Worm (Caenorhabditis elegans) whole organism, midembryonic: ENCODE measurements around the gene ran-1.

Experiments
- T22C8.4 ChIP-seq: fragments of 200-800 bp; sonication (Bioruptor generic); IDR thresholded peaks from 2 replicates; pipeline ENCODE4 v1.3.6; 2022; ENCODE audit warnings: missing genetic modification characterization, missing compliant biosample characterization
- cog-1 ChIP-seq: sonication (generic microtip); optimal IDR thresholded peaks from 2 replicates; lab custom pipeline; 2016; ENCODE audit warnings: missing genetic modification characterization, missing compliant biosample characterization
- flt-1 ChIP-seq: fragments of 200-800 bp; sonication (Bioruptor generic); IDR thresholded peaks from 2 replicates; pipeline ENCODE4 v1.3.6; 2022; ENCODE audit warnings: missing genetic modification characterization, missing compliant biosample characterization
- klf-2 ChIP-seq: fragments of 200-800 bp; sonication (Bioruptor generic); conservative IDR thresholded peaks from 2 replicates; pipeline ENCODE4 v1.3.6; 2022; ENCODE audit warnings: missing genetic modification reagents, missing genetic modification characterization, missing compliant biosample characterization
- med-1 ChIP-seq: sonication (generic microtip); optimal IDR thresholded peaks from 2 replicates; lab custom pipeline; 2017; ENCODE audit warnings: missing genetic modification characterization, mild to moderate bottlenecking, missing compliant biosample characterization, antibody characterized with exemption, missing genetic modification reagents; ENCODE audit not compliant: insufficient read depth
- ref-1 ChIP-seq: fragments of 200-800 bp; sonication (Bioruptor generic); conservative IDR thresholded peaks from 2 replicates; pipeline ENCODE4 v1.3.6; 2022; ENCODE audit warnings: missing genetic modification reagents, missing genetic modification characterization, missing compliant biosample characterization
- tab-1 ChIP-seq: fragments of 200-800 bp; sonication (Bioruptor generic); IDR thresholded peaks from 2 replicates; pipeline ENCODE4 v1.3.6; 2022; ENCODE audit warnings: missing genetic modification characterization, missing compliant biosample characterization
- ztf-23 ChIP-seq: fragments of 200-800 bp; sonication (Bioruptor generic); IDR thresholded peaks from 2 replicates; pipeline ENCODE4 v1.3.6; 2022; ENCODE audit warnings: missing genetic modification reagents, missing genetic modification characterization, missing compliant biosample characterization
- ztf-29 ChIP-seq: fragments of 200-800 bp; sonication (Bioruptor generic); IDR thresholded peaks from 2 replicates; pipeline ENCODE4 v1.3.6; 2022; ENCODE audit warnings: missing genetic modification reagents, missing genetic modification characterization, missing compliant biosample characterization

The ran-1 gene

DNA sequence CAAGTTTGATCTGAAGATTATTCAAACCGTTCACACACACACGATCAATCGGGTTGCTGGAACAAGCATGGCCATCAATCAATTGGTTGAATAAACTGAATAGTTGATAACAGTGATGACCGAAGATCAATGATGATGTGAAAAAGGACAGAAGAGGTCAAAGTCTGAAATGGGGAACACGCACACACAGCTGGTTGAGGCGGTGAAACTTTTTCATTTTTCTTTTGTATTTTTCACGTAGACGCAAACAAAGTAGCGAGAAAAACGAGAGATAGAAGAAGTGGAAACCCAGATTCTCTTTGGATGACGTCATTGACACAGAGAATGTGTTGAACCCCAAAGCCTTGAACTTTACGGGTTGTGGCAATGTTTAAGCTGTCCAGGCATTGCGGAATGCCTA, 30.0 kb downstream of the ran-1 start:
- no peak for TF ChIP-seq flt-1
- TF ChIP-seq ztf-29 (GFP tag; lab: Robert Waterston, UW): no peak
- no peak for TF ChIP-seq ztf-23
- TF ChIP-seq tab-1 (GFP tag; lab: Robert Waterston, UW): no peak
- TF ChIP-seq klf-2: no peak
- TF ChIP-seq ref-1: no peak
- TF ChIP-seq cog-1: no peak
- TF ChIP-seq T22C8.4 (GFP tag; lab: Robert Waterston, UW): no peak
- TF ChIP-seq med-1 (GFP tag; lab: Kevin White, UChicago): no peak

DNA sequence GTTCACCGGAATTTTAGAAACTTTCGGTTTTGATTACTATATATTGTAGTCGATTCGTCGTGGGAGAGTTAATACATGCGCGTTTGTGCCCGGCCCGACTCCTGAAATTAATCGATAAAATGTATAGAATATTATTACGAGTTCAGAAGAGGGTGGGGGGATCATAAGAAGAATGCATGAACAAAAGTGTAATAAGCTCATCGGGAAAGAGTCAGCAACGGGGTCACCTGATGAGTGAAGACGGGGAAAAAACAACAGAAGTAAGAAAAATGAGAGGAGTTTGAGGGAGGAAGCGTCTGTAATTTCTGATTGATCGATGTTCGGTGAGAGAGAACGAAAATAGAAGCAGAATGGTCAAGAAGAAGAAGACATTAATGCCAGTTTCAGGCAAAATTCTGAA, 31.4 kb downstream of the ran-1 start, which contains the start of gene W09D10.4:
W09D10.4 (minus strand) TSS at position 101 of the 400 bp plus-strand sequence.
- TF ChIP-seq cog-1: no peak
- TF ChIP-seq ztf-29 (GFP tag; lab: Robert Waterston, UW): no peak
- TF ChIP-seq flt-1: no peak

DNA sequence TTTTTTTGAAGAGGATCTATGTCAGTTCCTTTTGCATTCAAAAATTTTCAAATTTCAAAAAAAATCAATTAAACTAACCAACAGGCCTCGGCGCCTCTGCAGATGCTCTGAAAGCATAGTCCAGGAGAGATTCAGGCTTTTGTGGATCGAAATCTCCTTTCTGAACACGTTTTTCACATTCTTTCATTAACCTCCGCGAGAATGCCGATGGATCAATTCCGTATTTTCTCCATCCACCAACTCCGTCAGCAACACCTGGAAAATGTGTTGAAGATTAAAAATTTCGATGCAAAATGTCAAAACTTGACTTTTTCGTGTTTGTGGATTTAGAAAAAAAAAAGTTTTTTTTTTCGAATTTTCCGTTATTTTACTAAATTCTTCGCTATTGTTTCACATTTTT, 33.0 kb downstream of the ran-1 start:
- TF ChIP-seq ref-1 (no peak), cog-1 (no peak), flt-1 (no peak), tab-1 (GFP tag; lab: Robert Waterston, UW) (no peak), T22C8.4 (GFP tag; lab: Robert Waterston, UW) (no peak), ztf-29 (GFP tag; lab: Robert Waterston, UW) (no peak), klf-2 (no peak), ztf-23 (no peak), med-1 (GFP tag; lab: Kevin White, UChicago) (no peak)

DNA sequence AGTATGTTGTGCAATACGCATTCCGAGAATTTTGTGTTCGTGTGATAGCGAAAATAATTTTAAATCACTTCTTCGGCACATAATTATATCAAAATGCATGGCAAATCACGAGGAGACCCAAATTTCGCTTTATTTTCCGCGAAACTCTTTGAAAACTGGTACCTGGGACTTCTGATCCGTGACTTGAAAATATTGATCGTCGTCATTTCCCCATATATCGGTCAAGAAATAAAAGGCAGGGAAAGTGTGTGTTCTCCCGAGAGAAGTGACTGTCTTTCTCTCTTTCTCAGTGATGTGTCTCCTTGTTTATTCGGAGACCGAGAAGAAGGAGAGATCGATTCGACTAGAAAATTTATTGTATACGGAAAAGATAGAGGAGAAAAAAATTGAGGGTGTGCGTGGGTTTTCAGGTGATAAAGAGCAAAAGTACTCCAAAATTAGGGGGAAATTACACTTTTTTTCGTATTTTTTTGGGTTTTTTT, 36.3 kb downstream of the ran-1 start, which contains the start of gene W09D10.5:
W09D10.5 (minus strand) TSS at position 345 of the 482 bp plus-strand sequence.
- no peak for TF ChIP-seq ref-1
- TF ChIP-seq flt-1: 0 out of 2 replicates have a peak, but pooled peaks have one; percentile 6
- no peak for TF ChIP-seq ztf-29 (GFP tag; lab: Robert Waterston, UW)

DNA sequence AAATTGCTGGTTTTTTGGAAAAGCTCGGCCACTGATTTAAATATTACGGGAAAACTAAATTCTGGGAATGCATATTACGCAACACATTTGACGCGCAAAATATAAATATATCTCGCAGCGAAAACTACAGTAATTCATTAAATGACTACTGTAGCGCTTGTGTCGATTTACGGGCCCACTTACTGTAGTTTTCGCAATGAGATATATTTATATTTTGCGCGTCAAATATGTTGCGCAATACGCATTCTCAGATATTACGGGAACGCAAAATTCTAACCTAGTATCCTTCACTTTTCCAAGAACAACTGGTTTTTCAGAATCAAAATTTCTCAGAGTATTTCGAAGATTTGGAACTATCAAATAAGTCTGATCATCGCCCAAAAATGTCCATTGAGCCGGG, 37.9 kb downstream of the ran-1 start:
- no peak for TF ChIP-seq med-1 (GFP tag; lab: Kevin White, UChicago)
- no peak for TF ChIP-seq cog-1
- TF ChIP-seq ztf-29 (GFP tag; lab: Robert Waterston, UW): no peak
- no peak for TF ChIP-seq ref-1
- TF ChIP-seq flt-1: no peak
- no peak for TF ChIP-seq T22C8.4 (GFP tag; lab: Robert Waterston, UW)
- TF ChIP-seq tab-1 (GFP tag; lab: Robert Waterston, UW): no peak
- TF ChIP-seq klf-2: no peak
- no peak for TF ChIP-seq ztf-23

DNA sequence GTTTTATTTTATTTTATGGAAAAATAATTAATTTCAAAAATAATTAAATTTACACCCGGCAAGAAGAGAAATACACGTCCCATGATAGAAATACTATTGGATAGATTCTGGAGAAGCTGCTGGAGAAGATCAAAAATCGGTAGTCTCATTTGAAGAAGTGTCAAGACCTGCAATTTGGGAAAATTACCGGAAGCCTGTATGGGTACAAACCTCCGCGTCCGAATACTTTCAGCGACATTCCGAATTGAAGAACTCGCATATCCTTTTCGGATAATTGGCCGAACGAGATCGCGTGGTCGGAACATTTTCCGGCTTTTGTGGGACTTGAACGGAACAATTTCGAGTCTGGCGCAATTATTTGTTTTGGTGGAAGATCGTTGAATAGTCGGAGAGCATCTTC, 39.0 kb downstream of the ran-1 start:
- no peak for TF ChIP-seq ztf-23
- no peak for TF ChIP-seq T22C8.4 (GFP tag; lab: Robert Waterston, UW)
- no peak for TF ChIP-seq flt-1
- no peak for TF ChIP-seq ztf-29 (GFP tag; lab: Robert Waterston, UW)
- TF ChIP-seq cog-1: no peak
- no peak for TF ChIP-seq med-1 (GFP tag; lab: Kevin White, UChicago)
- TF ChIP-seq klf-2: no peak
- no peak for TF ChIP-seq ref-1
- no peak for TF ChIP-seq tab-1 (GFP tag; lab: Robert Waterston, UW)

DNA sequence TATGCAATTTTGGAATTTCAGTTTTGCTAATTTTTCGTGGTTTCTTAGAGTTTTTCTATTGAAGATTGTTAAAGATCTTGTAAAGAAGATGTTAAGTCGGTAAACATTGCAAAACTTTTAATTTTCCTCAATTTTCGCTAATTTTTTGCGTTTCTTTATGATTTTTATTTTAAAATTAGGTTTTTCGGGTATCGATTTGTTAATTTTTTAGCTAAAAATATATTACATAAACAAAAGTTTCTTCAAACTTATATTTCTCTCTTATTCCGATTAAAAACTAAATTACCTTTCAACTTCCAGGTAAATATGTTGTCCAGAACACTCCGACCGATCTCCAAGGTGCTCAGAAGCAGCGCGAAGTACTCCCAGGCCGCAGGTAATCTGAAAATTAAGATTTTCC, 40.1 kb downstream of the ran-1 start, which contains the start of gene mrpl-12:
mrpl-12 (plus strand) TSS at position 301 of the 400 bp plus-strand sequence.
- TF ChIP-seq flt-1: no peak
- no peak for TF ChIP-seq ztf-23
- no peak for TF ChIP-seq klf-2
- TF ChIP-seq T22C8.4 (GFP tag; lab: Robert Waterston, UW): no peak
- no peak for TF ChIP-seq ztf-29 (GFP tag; lab: Robert Waterston, UW)
- no peak for TF ChIP-seq ref-1
- no peak for TF ChIP-seq tab-1 (GFP tag; lab: Robert Waterston, UW)
- no peak for TF ChIP-seq cog-1
- no peak for TF ChIP-seq med-1 (GFP tag; lab: Kevin White, UChicago)

DNA sequence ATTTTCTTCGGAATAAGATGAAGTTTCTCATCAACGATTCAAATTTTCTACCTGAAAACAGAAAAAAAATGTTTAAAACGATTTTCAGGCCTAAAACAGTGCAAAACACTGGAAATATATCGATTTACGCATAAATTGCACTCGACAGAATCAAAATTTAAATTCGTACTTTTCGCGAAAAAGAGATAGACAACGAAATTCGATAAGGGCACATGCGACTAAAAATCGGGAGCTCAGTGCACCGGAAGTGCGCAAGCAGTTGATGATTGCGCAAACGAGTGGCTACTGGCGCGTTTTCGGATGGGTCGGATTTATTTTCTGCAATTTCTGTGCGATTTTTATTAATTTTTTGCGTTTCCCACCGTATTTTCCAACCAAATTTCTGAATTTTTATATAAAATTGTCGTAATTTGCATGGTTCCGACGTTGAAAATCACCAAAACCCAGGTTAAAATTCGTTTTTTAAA, 40.5 kb downstream of the ran-1 start, which contains the start of the genes Y39A1A.21 and Y39A1A.22:
Y39A1A.21 (minus strand) TSS at position 51 of the 467 bp plus-strand sequence.
Y39A1A.22 (minus strand) TSS at position 57 of the 467 bp plus-strand sequence.
- TF ChIP-seq tab-1 (GFP tag; lab: Robert Waterston, UW) (0 out of 2 replicates have a peak, but pooled peaks have one; percentile 21), klf-2 (no peak), ref-1 (no peak), T22C8.4 (GFP tag; lab: Robert Waterston, UW) (peak; percentile 47; the same call in 1 of the 2 replicates), med-1 (GFP tag; lab: Kevin White, UChicago) (peak; percentile 55), ztf-29 (GFP tag; lab: Robert Waterston, UW) (0 out of 2 replicates have a peak, but pooled peaks have one; percentile 15), cog-1 (no peak), ztf-23 (peak; percentile 91), flt-1 (peak; percentile 79; the same call in 1 of the 2 replicates)

DNA sequence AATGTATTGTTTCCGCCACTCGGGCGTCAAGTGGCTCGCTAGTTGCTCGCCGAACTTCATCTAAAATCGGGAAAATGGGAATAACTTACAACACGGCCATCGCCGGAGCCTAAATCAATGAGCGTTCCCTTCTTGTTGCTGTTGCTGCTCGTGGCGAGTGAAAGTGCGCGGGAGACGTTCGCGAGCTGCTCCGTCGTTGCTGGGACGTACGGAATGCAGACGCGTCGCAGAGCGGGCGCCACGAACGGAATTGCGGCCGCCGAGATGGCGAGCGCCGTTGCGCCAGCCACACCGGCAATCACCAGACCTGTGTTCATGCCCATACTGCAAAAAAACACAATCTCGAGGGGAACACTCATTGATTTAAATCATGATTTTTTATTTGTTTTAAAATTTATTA, 41.0 kb downstream of the ran-1 start:
- TF ChIP-seq tab-1 (GFP tag; lab: Robert Waterston, UW) (0 out of 2 replicates have a peak, but pooled peaks have one; percentile 43), flt-1 (no peak)

DNA sequence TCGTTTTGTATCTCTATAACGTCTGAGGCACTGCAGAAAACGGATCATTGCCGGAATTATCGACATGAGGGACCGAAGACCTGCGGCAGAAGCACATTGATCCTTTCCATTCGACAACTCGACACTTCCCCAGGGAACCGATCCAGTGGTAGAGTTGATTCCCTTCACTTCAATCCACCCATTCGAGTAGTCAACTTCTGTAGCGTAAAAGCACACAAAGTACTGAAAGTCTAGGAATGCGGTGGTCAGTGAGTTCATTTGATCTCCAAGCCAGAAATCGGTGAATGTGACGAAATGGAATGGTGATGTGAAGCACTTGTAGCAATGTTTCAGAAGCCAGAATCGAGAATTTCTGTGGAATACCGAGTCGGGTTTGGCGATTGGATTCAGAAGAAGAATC, 43.0 kb downstream of the ran-1 start:
- no peak for TF ChIP-seq flt-1
- TF ChIP-seq T22C8.4 (GFP tag; lab: Robert Waterston, UW): no peak
- no peak for TF ChIP-seq ref-1
- TF ChIP-seq med-1 (GFP tag; lab: Kevin White, UChicago): no peak

DNA sequence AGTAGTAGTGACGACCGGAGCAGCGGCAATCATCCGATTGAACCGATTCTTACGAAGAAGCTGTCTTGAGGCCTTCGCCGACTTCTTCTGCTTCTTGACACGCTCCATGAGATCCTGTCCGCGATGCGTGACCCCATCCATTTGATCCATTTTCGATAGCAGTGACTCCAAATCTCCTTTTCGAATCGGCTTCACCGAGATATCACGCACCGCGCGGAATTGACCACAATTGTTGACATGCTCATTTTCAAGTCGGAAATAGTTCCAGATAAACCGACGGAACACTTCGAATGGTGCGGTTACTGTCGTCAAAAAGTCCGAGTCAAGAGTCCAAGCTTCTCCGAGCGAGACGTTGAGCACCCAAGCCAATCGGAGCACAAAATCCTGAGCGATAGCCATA, 43.7 kb downstream of the ran-1 start:
- TF ChIP-seq cog-1 (no peak), T22C8.4 (GFP tag; lab: Robert Waterston, UW) (no peak), med-1 (GFP tag; lab: Kevin White, UChicago) (no peak), flt-1 (no peak), ztf-29 (GFP tag; lab: Robert Waterston, UW) (no peak), tab-1 (GFP tag; lab: Robert Waterston, UW) (no peak), ztf-23 (no peak), klf-2 (no peak), ref-1 (no peak)
